Fruit fly (Drosophila melanogaster): ENCODE results near the gene CG4022.

The CG4022 gene

dm6 chr3L:9410754-9411423 is at the start of gene CG4022, which contains the start of gene Cpsf5 (continued):
- TF ChIP-seq so (GFP tag; IDR thresholded peaks at IDR 0.05) (peak; percentile 85; the same call in 2 of the 3 replicates), CG31224 (GFP tag; IDR thresholded peaks at IDR 0.05) (peak; percentile 57), prd (optimal IDR thresholded peaks at IDR 0.05) (no peak), prd (GFP tag; IDR thresholded peaks at IDR 0.05) (peak; percentile 84), amos (GFP tag; IDR thresholded peaks at IDR 0.05; ENCODE audit: partially characterized antibody) (peak; percentile 48; the same call in 1 of the 2 replicates), CG18599 (GFP tag; optimal IDR thresholded peaks at IDR 0.05) (peak; percentile 88), CG33213 (GFP tag; optimal IDR thresholded peaks at IDR 0.05) (peak; percentile 52), Hey (tag; optimal IDR thresholded peaks at IDR 0.05) (no peak), gcm2 (GFP tag; optimal IDR thresholded peaks at IDR 0.05) (peak; percentile 53), CG32532 (GFP tag; IDR thresholded peaks at IDR 0.05) (peak; percentile 91), z (GFP tag; IDR thresholded peaks at IDR 0.05) (no peak), CG17328 (GFP tag; IDR thresholded peaks at IDR 0.05) (peak; percentile 87), crc (GFP tag; optimal IDR thresholded peaks at IDR 0.05) (no peak), ro (GFP tag; IDR thresholded peaks at IDR 0.05) (no peak), Sox102F (GFP tag; optimal IDR thresholded peaks at IDR 0.05) (peak; percentile 82), caup (GFP tag; optimal IDR thresholded peaks at IDR 0.05; ENCODE audit: severe bottlenecking) (peak; percentile 79), Sry-β (GFP tag; optimal IDR thresholded peaks at IDR 0.05) (peak; percentile 42), sc (optimal IDR thresholded peaks at IDR 0.05) (no peak), sc (GFP tag; optimal IDR thresholded peaks at IDR 0.05) (peak; percentile 16), CG15269 (tag; optimal IDR thresholded peaks at IDR 0.05) (peak; percentile 88), cad (GFP tag; optimal IDR thresholded peaks at IDR 0.05) (no peak), CG16813 (GFP tag; IDR thresholded peaks at IDR 0.05; ENCODE audit: partially characterized antibody) (peak; percentile 48; the same call in 1 of the 3 replicates), Hr51 (GFP tag; optimal IDR thresholded peaks at IDR 0.05) (peak; percentile 46 to 83), CG6175 (GFP tag; IDR thresholded peaks at IDR 0.05) (peak; percentile 19; the same call in 1 of the 3 replicates), CG1832 (GFP tag; optimal IDR thresholded peaks at IDR 0.05) (no peak), CG2199 (GFP tag; IDR thresholded peaks at IDR 0.05) (peak; percentile 26; the same call in 1 of the 3 replicates), nau (GFP tag; optimal IDR thresholded peaks at IDR 0.05) (peak; percentile 36), D19B (GFP tag; optimal IDR thresholded peaks at IDR 0.05) (peak; percentile 45), Lim3 (GFP tag; IDR thresholded peaks at IDR 0.05) (no peak), CG2120 (GFP tag; optimal IDR thresholded peaks at IDR 0.05) (peak; percentile 89), tap (tag; optimal IDR thresholded peaks at IDR 0.05) (peak; percentile 81), jigr1 (GFP tag; IDR thresholded peaks at IDR 0.05) (no peak), gsb (GFP tag; IDR thresholded peaks at IDR 0.05) (peak; percentile 39; the same call in 1 of the 2 replicates), Nf-YA (GFP tag; IDR thresholded peaks at IDR 0.05) (peak; percentile 71), Dll (GFP tag; IDR thresholded peaks at IDR 0.05; ENCODE audit: partially characterized antibody) (peak; percentile 50), CG14441 (GFP tag; IDR thresholded peaks at IDR 0.05) (peak; percentile 83), da (GFP tag; optimal IDR thresholded peaks at IDR 0.05) (peak; percentile 21), ase (GFP tag; IDR thresholded peaks at IDR 0.05) (peak; percentile 73; the same call in 2 of the 3 replicates), tna (GFP tag; IDR thresholded peaks at IDR 0.05; ENCODE audit: partially characterized antibody) (no peak), CG3847 (GFP tag; IDR thresholded peaks at IDR 0.05) (peak; percentile 88), ci (GFP tag; IDR thresholded peaks at IDR 0.05) (peak; percentile 90)

Data from whole organism, embryonic.